Worm (Caenorhabditis elegans): Measurements from ENCODE around the gene tbb-6.

tbb-6 gene

DNA sequence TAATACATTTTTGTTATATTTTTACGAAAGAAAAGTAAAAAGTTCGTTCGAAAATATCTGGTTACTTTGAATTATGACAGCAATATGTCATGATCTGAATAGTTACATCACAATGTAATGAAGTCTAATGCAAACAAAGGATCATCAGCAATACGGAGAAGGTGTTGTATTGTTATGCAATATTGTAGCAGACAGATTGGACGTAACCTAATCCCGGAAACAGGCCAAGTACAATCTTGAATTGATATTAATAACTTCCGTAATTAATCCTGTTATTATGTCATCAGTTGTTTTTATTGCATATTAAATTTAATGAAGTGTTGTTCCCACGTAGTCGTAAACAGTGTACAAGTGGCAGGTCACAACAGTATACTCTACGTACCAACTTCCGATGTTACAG, 20.2 kb downstream of the tbb-6 start:
- TF ChIP-seq B0336.3 (GFP tag; IDR thresholded peaks at IDR 0.05) (no peak), gei-17 (GFP tag; optimal IDR thresholded peaks at IDR 0.05) (no peak), Y53F4B.3 (GFP tag; IDR thresholded peaks at IDR 0.05) (no peak), D2030.7 (GFP tag; IDR thresholded peaks at IDR 0.05) (no peak), ztf-25 (GFP tag; IDR thresholded peaks at IDR 0.05) (no peak), ztf-6 (GFP tag; IDR thresholded peaks at IDR 0.05) (no peak), let-526 (GFP tag; IDR thresholded peaks at IDR 0.05) (no peak), xnd-1 (tag; optimal IDR thresholded peaks at IDR 0.05) (no peak), tlf-1 (GFP tag; optimal IDR thresholded peaks at IDR 0.05) (no peak), somi-1 (GFP tag; optimal IDR thresholded peaks at IDR 0.05) (no peak), zim-3 (tag; optimal IDR thresholded peaks at IDR 0.05) (no peak)

DNA sequence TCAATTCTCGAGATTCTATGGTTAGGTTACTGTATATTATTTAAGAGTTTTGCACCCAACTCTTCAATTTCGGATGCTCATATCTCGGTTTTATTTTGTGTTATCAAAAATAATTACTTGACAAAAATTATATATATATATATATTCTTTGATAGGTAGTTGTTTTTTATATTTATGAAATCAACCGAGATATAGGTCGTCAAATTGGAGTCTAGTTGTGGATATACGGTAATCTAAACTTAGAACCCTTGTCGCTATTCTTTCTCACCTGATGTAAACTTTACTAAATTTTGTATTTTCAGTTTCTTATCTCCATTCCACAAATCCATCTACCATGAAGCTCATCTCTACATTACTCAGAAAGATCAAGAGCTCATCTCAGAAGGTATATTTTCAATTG, 21.9 kb downstream of the tbb-6 start, which contains the start of gene F55C5.10:
TSS of gene F55C5.10 (plus strand) at position 301 of the 400 bp plus-strand sequence.
- TF ChIP-seq xnd-1 (tag; optimal IDR thresholded peaks at IDR 0.05) (no peak), hsf-1 (GFP tag; IDR thresholded peaks at IDR 0.05) (no peak), T26A5.8 (tag; optimal IDR thresholded peaks at IDR 0.05) (no peak), dox-1 (GFP tag; IDR thresholded peaks at IDR 0.05) (no peak), bed-2 (GFP tag; IDR thresholded peaks at IDR 0.05) (no peak), let-526 (GFP tag; IDR thresholded peaks at IDR 0.05) (no peak), hlh-26 (GFP tag; conservative IDR thresholded peaks at IDR 0.05) (no peak), unc-130 (GFP tag; optimal IDR thresholded peaks at IDR 0.05) (no peak), ets-4 (GFP tag; optimal IDR thresholded peaks at IDR 0.05) (no peak), nfyb-1 (GFP tag; IDR thresholded peaks at IDR 0.05) (no peak), madf-3 (GFP tag; IDR thresholded peaks at IDR 0.05) (no peak), nfya-1 (tag; optimal IDR thresholded peaks at IDR 0.05; ENCODE audit: borderline replicate concordance, insufficient read depth) (no peak), ceh-27 (GFP tag; optimal IDR thresholded peaks at IDR 0.05) (no peak), sptf-2 (GFP tag; optimal IDR thresholded peaks at IDR 0.05) (no peak), rpc-1 (optimal IDR thresholded peaks at IDR 0.05) (no peak), rpc-1 (tag; optimal IDR thresholded peaks at IDR 0.05) (no peak), mcd-1 (GFP tag; IDR thresholded peaks at IDR 0.05) (no peak)

DNA sequence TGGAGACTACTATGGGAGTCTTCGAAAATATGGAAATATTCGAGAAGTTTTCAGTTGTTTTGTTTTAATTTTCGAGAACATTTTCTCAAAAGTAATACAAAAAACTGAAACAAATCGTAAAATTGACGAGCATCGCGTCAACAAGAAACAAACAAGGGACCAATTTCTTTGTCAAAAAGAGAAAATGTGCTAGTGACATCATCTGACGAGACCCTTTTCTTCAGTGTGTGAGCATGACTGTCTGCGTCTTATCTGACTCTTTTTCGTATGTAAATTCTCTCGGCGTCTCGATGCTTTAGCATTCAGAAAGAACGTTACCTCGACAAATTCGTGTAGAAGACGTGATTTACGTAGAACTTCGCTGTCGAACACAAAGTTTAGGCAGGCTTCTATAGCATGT, 26.3 kb downstream of the tbb-6 start:
- TF ChIP-seq rcor-1 (GFP tag; IDR thresholded peaks at IDR 0.05) (no peak), F39B2.1 (GFP tag; IDR thresholded peaks at IDR 0.05) (no peak), B0336.3 (GFP tag; IDR thresholded peaks at IDR 0.05) (no peak), him-1 (tag; optimal IDR thresholded peaks at IDR 0.05) (no peak), let-526 (GFP tag; IDR thresholded peaks at IDR 0.05) (no peak), ztf-6 (GFP tag; IDR thresholded peaks at IDR 0.05) (no peak), hlh-12 (tag; optimal IDR thresholded peaks at IDR 0.05) (no peak), lsl-1 (GFP tag; optimal IDR thresholded peaks at IDR 0.05) (no peak), nfya-1 (tag; optimal IDR thresholded peaks at IDR 0.05; ENCODE audit: borderline replicate concordance, insufficient read depth) (no peak), lin-26 (GFP tag; IDR thresholded peaks at IDR 0.05) (no peak), attf-6 (GFP tag; IDR thresholded peaks at IDR 0.05) (no peak), B0035.1 (tag; optimal IDR thresholded peaks at IDR 0.05) (no peak), madf-10 (tag; optimal IDR thresholded peaks at IDR 0.05) (no peak), ztf-22 (GFP tag; optimal IDR thresholded peaks at IDR 0.05) (no peak)

DNA sequence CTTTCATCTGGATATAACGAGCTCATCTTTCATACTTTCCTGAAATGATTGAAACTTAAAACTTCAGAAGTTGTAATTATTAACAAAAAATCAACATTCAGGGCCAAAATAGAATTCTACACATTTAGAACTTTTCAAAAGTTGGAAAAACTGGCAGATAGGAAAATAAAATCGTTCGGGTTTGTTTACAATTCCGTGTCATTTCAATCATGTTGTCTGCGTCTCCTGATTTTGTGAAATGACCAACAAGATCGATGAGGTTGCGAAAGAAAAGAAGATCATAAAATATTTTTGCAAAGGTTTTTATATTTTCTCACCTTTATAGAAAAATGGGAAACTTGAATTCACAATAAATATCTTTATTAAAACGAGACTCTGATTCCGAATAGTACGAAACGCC, 27.2 kb downstream of the tbb-6 start, which contains the start of gene rskd-1:
TSS of gene rskd-1 (minus strand) at position 39 of the 400 bp plus-strand sequence.
- TF ChIP-seq ztf-18 (tag; optimal IDR thresholded peaks at IDR 0.05) (peak; percentile 4), lin-26 (GFP tag; IDR thresholded peaks at IDR 0.05) (no peak), snpc-3.4 (tag; optimal IDR thresholded peaks at IDR 0.05) (peak; percentile 35), hmg-1.2 (GFP tag; IDR thresholded peaks at IDR 0.05) (peak; percentile 41; the same call in 1 of the 2 replicates), cebp-1 (GFP tag; IDR thresholded peaks at IDR 0.05) (peak; percentile 67; the same call in 1 of the 2 replicates), cebp-1 (tag; optimal IDR thresholded peaks at IDR 0.05) (peak; percentile 74)
